Fruit fly (Drosophila melanogaster): ENCODE results near the gene pum.

Gene pum

dm6 chr3R:9051937-9052680 lies 185.4 kb downstream of the pum start, which contains the start of gene Kdm2 (continued):
- TF ChIP-seq lab (GFP tag; optimal IDR thresholded peaks at IDR 0.05) (peak; percentile 45), CTCF (GFP tag; optimal IDR thresholded peaks at IDR 0.05) (peak; percentile 56), bab2 (GFP tag; optimal IDR thresholded peaks at IDR 0.05) (no peak), onecut (GFP tag; IDR thresholded peaks at IDR 0.05) (peak; percentile 35), gfzf (GFP tag; optimal IDR thresholded peaks at IDR 0.05) (peak; percentile 78), Neu2 (GFP tag; optimal IDR thresholded peaks at IDR 0.05; ENCODE audit: borderline replicate concordance) (no peak), ato (GFP tag; IDR thresholded peaks at IDR 0.05; ENCODE audit: partially characterized antibody) (no peak), NFAT (GFP tag; IDR thresholded peaks at IDR 0.05) (no peak), CG31365 (tag; optimal IDR thresholded peaks at IDR 0.05) (peak; percentile 7), Eip74EF (GFP tag; optimal IDR thresholded peaks at IDR 0.05) (no peak), chinmo (GFP tag; IDR thresholded peaks at IDR 0.05; ENCODE audit: partially characterized antibody) (no peak), dati (GFP tag; IDR thresholded peaks at IDR 0.05) (no peak), CG7839 (tag; optimal IDR thresholded peaks at IDR 0.05) (peak; percentile 31), NC2β (GFP tag; optimal IDR thresholded peaks at IDR 0.05) (no peak), Ets65A (GFP tag) (peak; percentile 59), Sry-β (GFP tag; optimal IDR thresholded peaks at IDR 0.05) (no peak), CG1603 (tag; optimal IDR thresholded peaks at IDR 0.05) (peak; percentile 50), CG4617 (GFP tag; optimal IDR thresholded peaks at IDR 0.05; ENCODE audit: borderline replicate concordance) (peak; percentile 48), CG10543 (GFP tag; optimal IDR thresholded peaks at IDR 0.05) (no peak), ro (GFP tag; IDR thresholded peaks at IDR 0.05) (no peak), schlank (tag; optimal IDR thresholded peaks at IDR 0.05) (no peak), ap (GFP tag; IDR thresholded peaks at IDR 0.05) (no peak), CG10959 (GFP tag; IDR thresholded peaks at IDR 0.05) (no peak)

DNA sequence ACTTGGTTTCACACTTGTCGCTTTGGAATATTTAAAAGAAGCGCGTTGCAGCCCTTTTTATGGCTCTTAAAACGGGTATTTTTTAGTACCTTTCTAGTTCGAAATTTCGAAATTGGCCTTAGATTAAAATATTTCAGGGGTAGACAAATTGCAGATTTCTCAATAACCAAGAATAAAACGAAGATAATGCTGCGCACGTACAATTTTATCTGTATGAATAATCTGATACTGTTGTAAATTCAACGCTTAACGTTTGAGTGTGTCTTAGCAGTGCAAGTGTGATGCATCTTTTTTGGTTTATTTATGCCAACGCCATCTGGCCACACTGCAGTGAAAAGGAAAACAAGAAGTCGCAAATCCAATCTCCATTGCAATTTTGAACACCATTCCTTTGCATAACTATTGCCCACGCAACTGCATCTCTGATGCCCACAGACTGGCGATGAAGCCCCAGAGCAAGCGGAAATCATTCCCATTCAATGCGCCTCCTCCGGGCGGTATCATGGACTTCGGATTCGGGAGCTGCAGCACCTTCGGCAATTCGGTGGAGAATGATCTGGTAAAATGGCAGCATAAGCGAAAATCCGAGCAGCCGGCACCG lies 186.9 kb downstream of the pum start, which contains the start of gene Nmdmc:
Gene Nmdmc (minus strand): TSS at position 37 of the 601 bp plus-strand sequence.
- TF ChIP-seq CG7963 (GFP tag; IDR thresholded peaks at IDR 0.05; ENCODE audit: partially characterized antibody), result no peak
- no peak for TF ChIP-seq insv (GFP tag; optimal IDR thresholded peaks at IDR 0.05)
- TF ChIP-seq Lhr (GFP tag; optimal IDR thresholded peaks at IDR 0.05), result peak; percentile 60
- TF ChIP-seq CG15479 (GFP tag; optimal IDR thresholded peaks at IDR 0.05), result peak; percentile 8
- no peak for TF ChIP-seq CG6272 (GFP tag; IDR thresholded peaks at IDR 0.05)
- peak; percentile 23 for TF ChIP-seq grau (tag; optimal IDR thresholded peaks at IDR 0.05)
- peak; percentile 14 for TF ChIP-seq CG30020 (tag; optimal IDR thresholded peaks at IDR 0.05)
- no peak for TF ChIP-seq ro (GFP tag; IDR thresholded peaks at IDR 0.05)
- TF ChIP-seq pzg (GFP tag; optimal IDR thresholded peaks at IDR 0.05), result peak; percentile 78
- TF ChIP-seq Nf-YC (tag; optimal IDR thresholded peaks at IDR 0.05), result peak; percentile 36
- peak; percentile 77 for TF ChIP-seq Sin3A (optimal IDR thresholded peaks at IDR 0.05)
- peak; percentile 87 for TF ChIP-seq nerfin-1 (tag; optimal IDR thresholded peaks at IDR 0.05)
- no peak for TF ChIP-seq sqz (GFP tag; optimal IDR thresholded peaks at IDR 0.05)
- TF ChIP-seq Ets97D (GFP tag; optimal IDR thresholded peaks at IDR 0.05), result peak; percentile 38
- TF ChIP-seq CG9727 (GFP tag; optimal IDR thresholded peaks at IDR 0.05), result no peak
- no peak for TF ChIP-seq onecut (GFP tag; IDR thresholded peaks at IDR 0.05)
- TF ChIP-seq kah (GFP tag; optimal IDR thresholded peaks at IDR 0.05), result no peak
- TF ChIP-seq CG2116 (GFP tag; optimal IDR thresholded peaks at IDR 0.05), result peak; percentile 57
- no peak for TF ChIP-seq slou (GFP tag; optimal IDR thresholded peaks at IDR 0.05)
- peak; percentile 91 for TF ChIP-seq Dp (GFP tag; optimal IDR thresholded peaks at IDR 0.05)
- peak; percentile 58 for TF ChIP-seq Tbp (GFP tag; optimal IDR thresholded peaks at IDR 0.05)
- TF ChIP-seq Deaf1 (tag; optimal IDR thresholded peaks at IDR 0.05), result no peak
- peak; percentile 64 for TF ChIP-seq hkb (optimal IDR thresholded peaks at IDR 0.05)
- no peak for TF ChIP-seq hkb (GFP tag; IDR thresholded peaks at IDR 0.05)
- peak; percentile 80 for TF ChIP-seq CG14710 (tag; optimal IDR thresholded peaks at IDR 0.05)
- peak; percentile 13 for TF ChIP-seq CG17186 (GFP tag; optimal IDR thresholded peaks at IDR 0.05)
- TF ChIP-seq Abd-B (GFP tag; optimal IDR thresholded peaks at IDR 0.05), result peak; percentile 76
- no peak for TF ChIP-seq slp2 (GFP tag; optimal IDR thresholded peaks at IDR 0.05)
